Fruit fly (Drosophila melanogaster): ENCODE results near the gene CG32829.

DNA sequence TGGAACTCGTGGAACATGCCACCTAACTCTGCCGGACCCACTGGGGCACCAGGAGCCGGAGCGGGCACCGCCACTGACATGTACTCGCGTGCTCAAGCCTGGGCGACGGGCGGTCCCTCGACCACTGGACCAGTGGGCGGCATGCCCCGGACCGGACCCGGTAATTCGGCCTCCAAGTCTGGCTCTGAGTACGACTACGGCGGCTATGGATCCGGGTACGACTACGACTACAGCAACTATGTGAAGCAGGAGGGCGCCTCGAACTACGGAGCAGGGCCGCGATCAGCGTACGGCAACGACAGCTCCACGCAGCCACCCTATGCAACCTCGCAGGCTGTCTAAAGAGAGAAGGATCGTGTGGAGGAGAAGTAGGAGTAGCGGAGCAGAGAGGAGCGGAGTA is 8.9 kb upstream of the CG32829 start:
- TF ChIP-seq CTCF (optimal IDR thresholded peaks at IDR 0.05) = no peak
- no peak for TF ChIP-seq CG8478 (optimal IDR thresholded peaks at IDR 0.05)
